Worm (Caenorhabditis elegans) whole organism, early embryonic: Measurements from ENCODE around the gene T10H4.13.
"Not testable (repeated sequence)": the region's sequence is repeated elsewhere in the genome, so short reads cannot be mapped to it uniquely, and the experiment has no call there.

Experiments
- B0310.2 ChIP-seq: sonication (generic microtip); optimal IDR thresholded peaks from 2 replicates; lab custom pipeline; 2016; ENCODE audit warnings: mild to moderate bottlenecking, missing genetic modification characterization, missing compliant biosample characterization
- F13C5.2 ChIP-seq: sonication (generic microtip); optimal IDR thresholded peaks from 2 replicates; lab custom pipeline; 2017; ENCODE audit warnings: mild to moderate bottlenecking, missing genetic modification characterization, inconsistent platforms, missing compliant biosample characterization
- aly-1 ChIP-seq: sonication (generic microtip); optimal IDR thresholded peaks from 2 replicates; lab custom pipeline; 2016; ENCODE audit warnings: missing genetic modification characterization, missing compliant biosample characterization
- ama-1 ChIP-seq: fragments of 150-350 bp; optimal IDR thresholded peaks from 2 replicates; lab custom pipeline; 2014
- ceh-13 ChIP-seq: fragments of 200-800 bp; sonication (Bioruptor generic); optimal IDR thresholded peaks from 2 replicates; lab custom pipeline; 2018; ENCODE audit warnings: mild to moderate bottlenecking, missing genetic modification characterization, missing compliant biosample characterization
- ceh-36 ChIP-seq: sonication (generic microtip); optimal IDR thresholded peaks from 2 replicates; lab custom pipeline; 2016; ENCODE audit warnings: missing genetic modification characterization, inconsistent platforms, missing compliant biosample characterization
- ets-7 ChIP-seq: sonication (generic microtip); optimal IDR thresholded peaks from 2 replicates; lab custom pipeline; 2016; ENCODE audit warnings: missing genotype, missing genetic modification characterization, missing compliant biosample characterization
- flt-1 ChIP-seq: fragments of 200-800 bp; sonication (Bioruptor generic); IDR thresholded peaks from 2 replicates; pipeline ENCODE4 v1.3.6; 2022; ENCODE audit warnings: missing genetic modification characterization, missing compliant biosample characterization
- hmbx-1 ChIP-seq: sonication (generic microtip); optimal IDR thresholded peaks from 2 replicates; lab custom pipeline; 2016; ENCODE audit warnings: mild to moderate bottlenecking, missing genetic modification characterization, missing compliant biosample characterization
- hmg-4 ChIP-seq: fragments of 200-800 bp; sonication (Bioruptor generic); optimal IDR thresholded peaks from 2 replicates; lab custom pipeline; 2018; ENCODE audit warnings: mild to moderate bottlenecking, missing genetic modification characterization, missing compliant biosample characterization
- hnd-1 ChIP-seq: sonication (generic microtip); optimal IDR thresholded peaks from 2 replicates; lab custom pipeline; 2016; ENCODE audit warnings: missing genetic modification characterization, missing compliant biosample characterization
- pes-1 ChIP-seq: fragments of 200-800 bp; sonication (Bioruptor generic); IDR thresholded peaks from 2 replicates; pipeline ENCODE4 v1.3.6; 2022; ENCODE audit warnings: missing genetic modification reagents, missing genetic modification characterization, missing compliant biosample characterization
- scrt-1 ChIP-seq: fragments of 200-800 bp; sonication (Bioruptor generic); IDR thresholded peaks from 2 replicates; pipeline ENCODE4 v1.3.6; 2022; ENCODE audit warnings: missing genetic modification characterization, missing compliant biosample characterization
- sea-1 ChIP-seq: fragments of 200-800 bp; sonication (Bioruptor generic); conservative IDR thresholded peaks from 2 replicates; pipeline ENCODE4 v1.3.6; 2022; ENCODE audit warnings: missing genetic modification characterization, missing compliant biosample characterization
- tbx-11 ChIP-seq: fragments of 200-800 bp; sonication (Bioruptor generic); IDR thresholded peaks from 2 replicates; pipeline ENCODE4 v1.3.6; 2022; ENCODE audit warnings: missing genetic modification characterization, missing compliant biosample characterization
- tbx-37 ChIP-seq: fragments of 200-800 bp; sonication (Bioruptor generic); conservative IDR thresholded peaks from 2 replicates; pipeline ENCODE4 v1.3.6; 2022; ENCODE audit warnings: missing genetic modification reagents, missing genetic modification characterization, missing compliant biosample characterization
- tra-4 ChIP-seq: sonication (generic microtip); optimal IDR thresholded peaks from 2 replicates; lab custom pipeline; 2017; ENCODE audit warnings: missing genetic modification characterization, missing compliant biosample characterization

Gene T10H4.13

ce11 chrV:15276915-15277314 lies 9.6 kb upstream of the T10H4.13 start, which contains the start of gene srw-17:
srw-17 (minus strand) TSS chrV:15277015.
- no peak for TF ChIP-seq tbx-11 (GFP tag; lab: Robert Waterston, UW)
- TF ChIP-seq scrt-1 (GFP tag; lab: Robert Waterston, UW), result no peak
- no peak for TF ChIP-seq tbx-37 (GFP tag; lab: Robert Waterston, UW)
- no peak for TF ChIP-seq hmbx-1 (tag; lab: Kevin White, UChicago)
- no peak for TF ChIP-seq pes-1 (GFP tag; lab: Robert Waterston, UW)
- no peak for TF ChIP-seq aly-1 (tag; lab: Kevin White, UChicago)
- TF ChIP-seq hnd-1 (tag; lab: Kevin White, UChicago), result no peak
- TF ChIP-seq ceh-13 (GFP tag; lab: Kevin White, UChicago), result no peak
- TF ChIP-seq flt-1, result no peak
- no peak for TF ChIP-seq B0310.2 (tag; lab: Kevin White, UChicago)
- no peak for TF ChIP-seq tra-4
- TF ChIP-seq ceh-36, result no peak
- TF ChIP-seq hmg-4 (GFP tag; lab: Kevin White, UChicago), result no peak
- no peak for TF ChIP-seq ets-7 (tag; lab: Kevin White, UChicago)
- TF ChIP-seq sea-1 (GFP tag; lab: Robert Waterston, UW), result no peak
- TF ChIP-seq F13C5.2 (tag; lab: Kevin White, UChicago), result no peak
- no peak for TF ChIP-seq ama-1 (lab: Kevin White, UChicago)

ce11 chrV:15274757-15275156 lies 7.5 kb upstream of the T10H4.13 start, which contains the start of gene srw-16:
srw-16 (minus strand) TSS chrV:15274857.
- TF ChIP-seq ceh-36, result no peak
- TF ChIP-seq ets-7 (tag; lab: Kevin White, UChicago), result no peak
- no peak for TF ChIP-seq hmg-4 (GFP tag; lab: Kevin White, UChicago)
- no peak for TF ChIP-seq flt-1
- TF ChIP-seq B0310.2 (tag; lab: Kevin White, UChicago), result no peak

DNA sequence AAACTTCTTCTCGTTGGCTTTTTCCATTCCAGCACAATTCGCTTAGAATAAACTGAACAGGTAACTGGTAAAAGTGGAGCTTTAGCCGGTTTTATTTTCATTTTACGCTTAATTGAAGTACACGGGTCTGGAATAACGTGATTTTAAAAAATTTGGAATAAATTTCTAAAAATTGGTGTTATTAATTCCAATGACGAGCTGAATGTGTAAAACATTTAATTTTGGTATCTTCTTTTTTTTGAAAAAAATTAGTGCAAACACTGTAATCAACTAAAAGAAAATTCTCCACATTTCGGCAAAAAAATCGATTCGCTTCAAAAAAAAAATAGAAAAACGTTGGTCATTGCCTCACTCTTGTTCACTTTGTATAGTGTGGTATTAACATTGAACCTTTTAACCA lies 5.0 kb upstream of the T10H4.13 start, which contains the start of gene T10H4.4:
Gene T10H4.4 (minus strand): TSS at position 101 of the 400 bp plus-strand sequence.
- TF ChIP-seq B0310.2 (tag; lab: Kevin White, UChicago), result no peak
- no peak for TF ChIP-seq ceh-13 (GFP tag; lab: Kevin White, UChicago)
- no peak for TF ChIP-seq flt-1
- TF ChIP-seq hmg-4 (GFP tag; lab: Kevin White, UChicago), result no peak
- no peak for TF ChIP-seq tbx-37 (GFP tag; lab: Robert Waterston, UW)
- no peak for TF ChIP-seq pes-1 (GFP tag; lab: Robert Waterston, UW)
- TF ChIP-seq aly-1 (tag; lab: Kevin White, UChicago), result no peak
- no peak for TF ChIP-seq F13C5.2 (tag; lab: Kevin White, UChicago)
- TF ChIP-seq scrt-1 (GFP tag; lab: Robert Waterston, UW), result no peak
- TF ChIP-seq tra-4, result no peak
- no peak for TF ChIP-seq hnd-1 (tag; lab: Kevin White, UChicago)
- TF ChIP-seq tbx-11 (GFP tag; lab: Robert Waterston, UW), result no peak
- TF ChIP-seq ama-1 (lab: Kevin White, UChicago), result no peak
- TF ChIP-seq ets-7 (tag; lab: Kevin White, UChicago), result no peak
- TF ChIP-seq hmbx-1 (tag; lab: Kevin White, UChicago), result no peak
- no peak for TF ChIP-seq ceh-36
- no peak for TF ChIP-seq sea-1 (GFP tag; lab: Robert Waterston, UW)

ce11 chrV:15268302-15268701 lies 997 bp upstream of the T10H4.13 start, which contains the start of gene srw-22:
srw-22 (plus strand) TSS chrV:15268602.
- TF ChIP-seq pes-1 (GFP tag; lab: Robert Waterston, UW), result no peak
- TF ChIP-seq tbx-11 (GFP tag; lab: Robert Waterston, UW), result no peak

ce11 chrV:15265814-15266213 lies 1.5 kb downstream of the T10H4.13 start, which contains the start of gene M01B2.13:
M01B2.13 (minus strand) TSS chrV:15265914.
- TF ChIP-seq ama-1 (lab: Kevin White, UChicago) (no peak), hnd-1 (tag; lab: Kevin White, UChicago) (no peak), sea-1 (GFP tag; lab: Robert Waterston, UW) (no peak), hmbx-1 (tag; lab: Kevin White, UChicago) (no peak), ets-7 (tag; lab: Kevin White, UChicago) (no peak), hmg-4 (GFP tag; lab: Kevin White, UChicago) (no peak), B0310.2 (tag; lab: Kevin White, UChicago) (no peak), tra-4 (no peak)

DNA sequence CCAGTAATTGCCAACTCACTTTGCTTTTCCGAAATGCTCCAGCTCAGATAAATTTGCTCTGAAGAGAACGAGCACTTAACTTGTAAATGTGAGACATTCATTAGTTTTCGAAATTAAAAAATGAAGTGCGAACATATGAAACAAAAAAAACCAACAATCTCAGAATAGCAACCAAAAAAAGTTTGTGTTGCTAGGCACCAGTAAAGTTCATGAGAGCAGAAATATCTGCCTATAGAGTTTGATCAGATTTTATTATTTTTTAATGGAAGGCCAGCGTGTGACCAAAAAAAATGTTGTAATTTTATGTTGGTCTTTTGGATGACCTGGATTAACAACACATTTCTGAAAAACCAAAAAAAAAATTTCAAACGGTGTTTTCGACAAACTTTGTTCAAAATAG lies 3.2 kb downstream of the T10H4.13 start, which contains the start of gene M01B2.12:
Gene M01B2.12 (minus strand): TSS at position 101 of the 400 bp plus-strand sequence.
- TF ChIP-seq tra-4 (no peak), hnd-1 (tag; lab: Kevin White, UChicago) (no peak), aly-1 (tag; lab: Kevin White, UChicago) (no peak), tbx-11 (GFP tag; lab: Robert Waterston, UW) (no peak), pes-1 (GFP tag; lab: Robert Waterston, UW) (no peak), B0310.2 (tag; lab: Kevin White, UChicago) (no peak), tbx-37 (GFP tag; lab: Robert Waterston, UW) (no peak)

DNA sequence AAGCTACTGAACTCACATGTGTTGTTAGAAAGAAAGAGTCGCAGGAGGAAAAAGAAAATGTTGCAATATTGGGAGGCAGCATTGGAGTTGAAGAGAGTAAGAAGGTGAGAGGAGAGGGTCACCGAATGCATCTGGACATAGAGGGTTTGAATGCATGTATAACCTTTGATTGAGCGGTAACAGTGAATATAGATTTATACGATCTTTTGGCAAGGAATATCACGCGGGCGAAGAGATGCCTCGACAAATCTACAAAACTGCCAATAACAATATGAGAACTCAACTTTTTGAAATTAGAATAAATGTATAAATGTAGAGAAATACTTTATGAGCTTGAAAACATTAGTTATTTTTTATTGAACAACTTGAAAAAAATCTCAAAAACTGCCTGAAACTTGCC lies 5.0 kb downstream of the T10H4.13 start, which contains the start of gene M01B2.10:
Gene M01B2.10 (minus strand): TSS at position 101 of the 400 bp plus-strand sequence.
- TF ChIP-seq sea-1 (GFP tag; lab: Robert Waterston, UW); hnd-1 (tag; lab: Kevin White, UChicago); pes-1 (GFP tag; lab: Robert Waterston, UW): not testable (repeated sequence)

DNA sequence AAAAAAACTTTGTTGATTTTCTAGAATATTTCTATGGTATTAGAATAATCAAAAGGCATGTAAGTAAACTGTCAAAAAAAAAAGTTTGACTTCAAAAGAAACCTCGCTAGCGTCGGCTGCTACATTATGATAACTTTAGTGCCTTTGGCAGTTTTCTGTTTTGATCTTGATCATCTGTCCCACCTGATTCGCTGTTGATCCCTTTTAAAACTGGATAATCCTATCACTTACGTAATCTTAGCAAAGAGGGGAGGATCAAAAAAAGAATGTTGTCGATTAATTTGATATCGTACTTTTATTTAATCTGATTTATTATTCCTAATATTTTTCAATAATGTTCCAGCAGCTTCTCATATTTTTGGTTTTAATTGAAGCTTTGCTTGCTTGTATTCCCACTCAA lies 7.4 kb downstream of the T10H4.13 start, which contains the start of gene M01B2.8:
Gene M01B2.8 (plus strand): TSS at position 301 of the 400 bp plus-strand sequence.
- TF ChIP-seq pes-1 (GFP tag; lab: Robert Waterston, UW) (no peak), sea-1 (GFP tag; lab: Robert Waterston, UW) (no peak), tra-4 (no peak), aly-1 (tag; lab: Kevin White, UChicago) (no peak)
